Fruit fly (Drosophila melanogaster): Measurements from ENCODE around the gene bsk.

The bsk gene

dm6 chr2L:10210631-10211557 lies 39.4 kb downstream of the bsk start, which contains the start of the genes CG5727 and ath:
Gene CG5727 (minus strand): TSS chr2L:10210681.
Gene ath (plus strand): TSS chr2L:10211143.
- TF ChIP-seq cic (GFP tag; optimal IDR thresholded peaks at IDR 0.05) (no peak), Hr96 (GFP tag; optimal IDR thresholded peaks at IDR 0.05) (no peak), CG14711 (tag; optimal IDR thresholded peaks at IDR 0.05) (peak; percentile 85), CG1620 (GFP tag; optimal IDR thresholded peaks at IDR 0.05) (peak; percentile 11), CG12768 (GFP tag; optimal IDR thresholded peaks at IDR 0.05) (no peak), CG5204 (GFP tag; optimal IDR thresholded peaks at IDR 0.05) (no peak), cnc (optimal IDR thresholded peaks at IDR 0.05) (no peak), Crg-1 (GFP tag; optimal IDR thresholded peaks at IDR 0.05) (peak; percentile 11), toe (GFP tag; optimal IDR thresholded peaks at IDR 0.05) (no peak), CG7101 (tag; optimal IDR thresholded peaks at IDR 0.05) (no peak), CG7045 (GFP tag; optimal IDR thresholded peaks at IDR 0.05) (peak; percentile 17), kay (GFP tag; ENCODE audit: borderline replicate concordance) (peak; percentile 67), CG33017 (tag; optimal IDR thresholded peaks at IDR 0.05) (no peak), Mnt (GFP tag; optimal IDR thresholded peaks at IDR 0.05) (peak; percentile 15), bab1 (GFP tag; optimal IDR thresholded peaks at IDR 0.05) (no peak), CG11617 (GFP tag; optimal IDR thresholded peaks at IDR 0.05) (peak; percentile 21), ovo (GFP tag; optimal IDR thresholded peaks at IDR 0.05) (no peak), tj (GFP tag; optimal IDR thresholded peaks at IDR 0.05) (no peak), Clk (GFP tag; optimal IDR thresholded peaks at IDR 0.05) (no peak), pad (GFP tag; optimal IDR thresholded peaks at IDR 0.05) (no peak)

- TF ChIP-seq kay (GFP tag; ENCODE audit: borderline replicate concordance), result peak; percentile 76
- TF ChIP-seq CG14711 (tag; optimal IDR thresholded peaks at IDR 0.05), result no peak
Observed at dm6 chr2L:10208799-10209794, 41.2 kb downstream of the bsk start, which contains the start of gene CG5731. Gene CG5731 (minus strand): TSS chr2L:10209744.

- TF ChIP-seq kay (GFP tag; ENCODE audit: borderline replicate concordance), result no peak
- TF ChIP-seq CG33017 (tag; optimal IDR thresholded peaks at IDR 0.05), result no peak
- no peak for TF ChIP-seq CG5204 (GFP tag; optimal IDR thresholded peaks at IDR 0.05)
- no peak for TF ChIP-seq CG11617 (GFP tag; optimal IDR thresholded peaks at IDR 0.05)
- TF ChIP-seq CG7101 (tag; optimal IDR thresholded peaks at IDR 0.05), result no peak
- no peak for TF ChIP-seq Hr96 (GFP tag; optimal IDR thresholded peaks at IDR 0.05)
- no peak for TF ChIP-seq bab1 (GFP tag; optimal IDR thresholded peaks at IDR 0.05)
- no peak for TF ChIP-seq pad (GFP tag; optimal IDR thresholded peaks at IDR 0.05)
- no peak for TF ChIP-seq cnc (optimal IDR thresholded peaks at IDR 0.05)
Observed at dm6 chr2L:10206633-10207162, 43.6 kb downstream of the bsk start, which contains the start of gene Snx17. Gene Snx17 (minus strand): TSS chr2L:10206961.

- TF ChIP-seq cnc (optimal IDR thresholded peaks at IDR 0.05), result no peak
Observed at dm6 chr2L:10205940-10206339, 44.4 kb downstream of the bsk start.

- TF ChIP-seq CG7101 (tag; optimal IDR thresholded peaks at IDR 0.05) (no peak), CG33017 (tag; optimal IDR thresholded peaks at IDR 0.05) (no peak), Clk (GFP tag; optimal IDR thresholded peaks at IDR 0.05) (no peak), bab1 (GFP tag; optimal IDR thresholded peaks at IDR 0.05) (peak; percentile 42), CG7045 (GFP tag; optimal IDR thresholded peaks at IDR 0.05) (no peak), ovo (GFP tag; optimal IDR thresholded peaks at IDR 0.05) (peak; percentile 73), Mnt (GFP tag; optimal IDR thresholded peaks at IDR 0.05) (no peak)
Observed at dm6 chr2L:10203933-10204509, 46.3 kb downstream of the bsk start, which contains the start of gene CG34159. Gene CG34159 (minus strand): TSS chr2L:10204317.

dm6 chr2L:10201743-10202142 lies 48.6 kb downstream of the bsk start:
- TF ChIP-seq CG11617 (GFP tag; optimal IDR thresholded peaks at IDR 0.05), result no peak
- no peak for TF ChIP-seq tj (GFP tag; optimal IDR thresholded peaks at IDR 0.05)
- no peak for TF ChIP-seq CG14711 (tag; optimal IDR thresholded peaks at IDR 0.05)
- no peak for TF ChIP-seq Mnt (GFP tag; optimal IDR thresholded peaks at IDR 0.05)

Data from whole organism, adult.